Worm (Caenorhabditis elegans) whole organism, early embryonic: ENCODE results near the gene dnj-3.
"Not testable (repeated sequence)": the region's sequence is repeated elsewhere in the genome, so short reads cannot be mapped to it uniquely, and the experiment has no call there.

Experiments used
- B0310.2 ChIP-seq: sonication (generic microtip); optimal IDR thresholded peaks from 2 replicates; lab custom pipeline; 2016; ENCODE audit warnings: mild to moderate bottlenecking, missing genetic modification characterization, missing compliant biosample characterization
- F13C5.2 ChIP-seq: sonication (generic microtip); optimal IDR thresholded peaks from 2 replicates; lab custom pipeline; 2017; ENCODE audit warnings: mild to moderate bottlenecking, missing genetic modification characterization, inconsistent platforms, missing compliant biosample characterization
- aly-1 ChIP-seq: sonication (generic microtip); optimal IDR thresholded peaks from 2 replicates; lab custom pipeline; 2016; ENCODE audit warnings: missing genetic modification characterization, missing compliant biosample characterization
- ama-1 ChIP-seq: fragments of 150-350 bp; optimal IDR thresholded peaks from 2 replicates; lab custom pipeline; 2014
- ceh-13 ChIP-seq: fragments of 200-800 bp; sonication (Bioruptor generic); optimal IDR thresholded peaks from 2 replicates; lab custom pipeline; 2018; ENCODE audit warnings: mild to moderate bottlenecking, missing genetic modification characterization, missing compliant biosample characterization
- ceh-36 ChIP-seq: sonication (generic microtip); optimal IDR thresholded peaks from 2 replicates; lab custom pipeline; 2016; ENCODE audit warnings: missing genetic modification characterization, inconsistent platforms, missing compliant biosample characterization
- ets-7 ChIP-seq: sonication (generic microtip); optimal IDR thresholded peaks from 2 replicates; lab custom pipeline; 2016; ENCODE audit warnings: missing genotype, missing genetic modification characterization, missing compliant biosample characterization
- flt-1 ChIP-seq: fragments of 200-800 bp; sonication (Bioruptor generic); IDR thresholded peaks from 2 replicates; pipeline ENCODE4 v1.3.6; 2022; ENCODE audit warnings: missing genetic modification characterization, missing compliant biosample characterization
- hmbx-1 ChIP-seq: sonication (generic microtip); optimal IDR thresholded peaks from 2 replicates; lab custom pipeline; 2016; ENCODE audit warnings: mild to moderate bottlenecking, missing genetic modification characterization, missing compliant biosample characterization
- hmg-4 ChIP-seq: fragments of 200-800 bp; sonication (Bioruptor generic); optimal IDR thresholded peaks from 2 replicates; lab custom pipeline; 2018; ENCODE audit warnings: mild to moderate bottlenecking, missing genetic modification characterization, missing compliant biosample characterization
- hnd-1 ChIP-seq: sonication (generic microtip); optimal IDR thresholded peaks from 2 replicates; lab custom pipeline; 2016; ENCODE audit warnings: missing genetic modification characterization, missing compliant biosample characterization
- pes-1 ChIP-seq: fragments of 200-800 bp; sonication (Bioruptor generic); IDR thresholded peaks from 2 replicates; pipeline ENCODE4 v1.3.6; 2022; ENCODE audit warnings: missing genetic modification reagents, missing genetic modification characterization, missing compliant biosample characterization
- scrt-1 ChIP-seq: fragments of 200-800 bp; sonication (Bioruptor generic); IDR thresholded peaks from 2 replicates; pipeline ENCODE4 v1.3.6; 2022; ENCODE audit warnings: missing genetic modification characterization, missing compliant biosample characterization
- sea-1 ChIP-seq: fragments of 200-800 bp; sonication (Bioruptor generic); conservative IDR thresholded peaks from 2 replicates; pipeline ENCODE4 v1.3.6; 2022; ENCODE audit warnings: missing genetic modification characterization, missing compliant biosample characterization
- tbx-11 ChIP-seq: fragments of 200-800 bp; sonication (Bioruptor generic); IDR thresholded peaks from 2 replicates; pipeline ENCODE4 v1.3.6; 2022; ENCODE audit warnings: missing genetic modification characterization, missing compliant biosample characterization
- tbx-37 ChIP-seq: fragments of 200-800 bp; sonication (Bioruptor generic); conservative IDR thresholded peaks from 2 replicates; pipeline ENCODE4 v1.3.6; 2022; ENCODE audit warnings: missing genetic modification reagents, missing genetic modification characterization, missing compliant biosample characterization
- tra-4 ChIP-seq: sonication (generic microtip); optimal IDR thresholded peaks from 2 replicates; lab custom pipeline; 2017; ENCODE audit warnings: missing genetic modification characterization, missing compliant biosample characterization

Gene dnj-3

ce11 chrV:15087207-15087706, 18.8 kb downstream of the dnj-3 start, which contains the start of the genes C01G10.15 and C01G10.6:
TSS of gene C01G10.15 (minus strand) at chrV:15087307.
TSS of gene C01G10.6 (plus strand) at chrV:15087656.
- TF ChIP-seq aly-1 (no peak), F13C5.2 (no peak), sea-1 (GFP tag; lab: Robert Waterston, UW) (no peak), ceh-13 (GFP tag; lab: Kevin White, UChicago) (no peak), hmbx-1 (tag; lab: Kevin White, UChicago) (no peak), pes-1 (GFP tag; lab: Robert Waterston, UW) (no peak), hmg-4 (GFP tag; lab: Kevin White, UChicago) (no peak), tbx-11 (GFP tag; lab: Robert Waterston, UW) (no peak), B0310.2 (no peak), flt-1 (GFP tag; lab: Robert Waterston, UW) (no peak), ceh-36 (tag; lab: Kevin White, UChicago) (no peak), scrt-1 (GFP tag; lab: Robert Waterston, UW) (no peak), tra-4 (no peak), ama-1 (lab: Kevin White, UChicago) (no peak), hnd-1 (no peak)

DNA sequence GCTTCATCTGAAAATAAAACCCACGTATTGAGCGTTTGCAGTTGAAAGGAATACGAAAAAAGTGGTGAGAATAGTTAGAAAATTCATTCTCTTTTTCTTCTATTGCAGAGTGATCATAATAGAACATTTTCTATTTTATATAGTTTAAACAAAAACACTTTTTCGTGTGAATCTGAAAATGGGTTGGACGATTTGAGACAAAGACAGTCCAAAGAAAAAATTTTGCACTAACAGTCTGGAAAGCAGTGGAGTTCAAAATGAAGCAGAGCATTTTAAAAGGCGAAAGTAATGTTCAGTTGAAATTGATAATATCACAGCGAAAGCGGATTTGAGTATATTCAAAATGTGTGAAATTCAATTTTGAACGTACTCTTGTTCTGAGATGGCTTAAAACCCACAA, 20.1 kb downstream of the dnj-3 start, which contains the start of gene C01G10.18:
C01G10.18 (minus strand) TSS at position 101 of the 400 bp plus-strand sequence.
- TF ChIP-seq hmg-4 (GFP tag; lab: Kevin White, UChicago) (no peak), sea-1 (GFP tag; lab: Robert Waterston, UW) (no peak), aly-1 (no peak), scrt-1 (GFP tag; lab: Robert Waterston, UW) (no peak), ceh-36 (tag; lab: Kevin White, UChicago) (no peak)

- TF ChIP-seq tra-4: no peak
- TF ChIP-seq tbx-11 (GFP tag; lab: Robert Waterston, UW): no peak
- TF ChIP-seq aly-1: no peak
- TF ChIP-seq flt-1 (GFP tag; lab: Robert Waterston, UW): no peak
- no peak for TF ChIP-seq pes-1 (GFP tag; lab: Robert Waterston, UW)
Observed at ce11 chrV:15089438-15089837, 21.0 kb downstream of the dnj-3 start, which contains the start of the genes C01G10.5 and C01G10.4. TSS of gene C01G10.5 (minus strand) at chrV:15089538. TSS of gene C01G10.4 (plus strand) at chrV:15089740.

DNA sequence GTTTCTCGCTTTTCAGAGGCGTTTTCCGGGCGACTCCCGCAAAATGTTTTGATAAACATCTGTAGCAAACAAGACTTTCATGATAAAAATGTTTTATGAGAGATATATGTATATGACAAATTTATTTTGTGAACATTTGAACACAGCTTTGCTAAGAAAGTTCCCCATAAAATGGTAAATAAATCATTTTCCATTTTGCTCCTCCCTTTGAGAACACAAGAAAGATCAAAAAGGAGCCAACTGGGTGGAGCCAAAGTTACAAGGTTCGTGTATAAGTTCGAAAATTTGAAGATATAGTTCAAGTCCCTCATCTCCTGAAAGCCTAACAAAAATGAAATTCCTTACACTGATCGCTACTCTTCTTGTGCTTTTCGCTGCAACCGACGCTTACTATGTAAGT, 22.0 kb downstream of the dnj-3 start, which contains the start of gene C01G10.17:
C01G10.17 (plus strand) TSS at position 301 of the 400 bp plus-strand sequence.
- TF ChIP-seq B0310.2 (no peak), hmbx-1 (tag; lab: Kevin White, UChicago) (no peak), hnd-1 (no peak), aly-1 (no peak), tbx-37 (GFP tag; lab: Robert Waterston, UW) (no peak), flt-1 (GFP tag; lab: Robert Waterston, UW) (no peak), sea-1 (GFP tag; lab: Robert Waterston, UW) (no peak)

ce11 chrV:15092666-15093065, 24.2 kb downstream of the dnj-3 start, which contains the start of gene txt-12:
TSS of gene txt-12 (plus strand) at chrV:15092966.
- TF ChIP-seq ama-1 (lab: Kevin White, UChicago) (no peak), sea-1 (GFP tag; lab: Robert Waterston, UW) (no peak), aly-1 (no peak), pes-1 (GFP tag; lab: Robert Waterston, UW) (no peak), ceh-13 (GFP tag; lab: Kevin White, UChicago) (no peak), tbx-37 (GFP tag; lab: Robert Waterston, UW) (no peak), hmbx-1 (tag; lab: Kevin White, UChicago) (no peak)

- TF ChIP-seq scrt-1 (GFP tag; lab: Robert Waterston, UW) (no peak), hmbx-1 (tag; lab: Kevin White, UChicago) (no peak)
Observed at ce11 chrV:15094749-15095148, 26.3 kb downstream of the dnj-3 start, which contains the start of gene srx-78. TSS of gene srx-78 (plus strand) at chrV:15095049.

DNA sequence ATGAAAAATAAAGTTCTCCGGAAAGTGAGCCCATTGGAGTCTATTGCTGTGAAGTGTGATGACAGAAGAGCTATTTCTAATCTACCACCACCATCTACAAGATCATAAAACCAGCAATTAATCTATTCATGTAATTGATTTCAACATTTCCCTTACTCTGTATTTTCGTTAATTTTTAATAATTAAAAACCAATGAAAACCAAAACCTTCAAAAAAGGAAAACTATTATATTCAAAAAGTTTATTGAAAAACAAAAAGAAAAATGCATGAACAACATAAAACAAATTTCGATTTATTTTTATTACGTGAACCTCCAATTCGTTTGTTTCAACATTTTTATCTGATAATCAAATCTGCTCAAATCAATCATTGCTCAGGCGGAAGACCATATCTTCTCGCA, 31.0 kb downstream of the dnj-3 start, which contains the start of gene C01G10.1:
C01G10.1 (plus strand) TSS at position 301 of the 400 bp plus-strand sequence.
- TF ChIP-seq F13C5.2 (no peak), hmg-4 (GFP tag; lab: Kevin White, UChicago) (no peak), tra-4 (no peak), tbx-37 (GFP tag; lab: Robert Waterston, UW) (no peak), hmbx-1 (tag; lab: Kevin White, UChicago) (no peak), ets-7 (tag; lab: Kevin White, UChicago) (no peak), scrt-1 (GFP tag; lab: Robert Waterston, UW) (no peak), flt-1 (GFP tag; lab: Robert Waterston, UW) (no peak), B0310.2 (no peak), ceh-13 (GFP tag; lab: Kevin White, UChicago) (no peak)

DNA sequence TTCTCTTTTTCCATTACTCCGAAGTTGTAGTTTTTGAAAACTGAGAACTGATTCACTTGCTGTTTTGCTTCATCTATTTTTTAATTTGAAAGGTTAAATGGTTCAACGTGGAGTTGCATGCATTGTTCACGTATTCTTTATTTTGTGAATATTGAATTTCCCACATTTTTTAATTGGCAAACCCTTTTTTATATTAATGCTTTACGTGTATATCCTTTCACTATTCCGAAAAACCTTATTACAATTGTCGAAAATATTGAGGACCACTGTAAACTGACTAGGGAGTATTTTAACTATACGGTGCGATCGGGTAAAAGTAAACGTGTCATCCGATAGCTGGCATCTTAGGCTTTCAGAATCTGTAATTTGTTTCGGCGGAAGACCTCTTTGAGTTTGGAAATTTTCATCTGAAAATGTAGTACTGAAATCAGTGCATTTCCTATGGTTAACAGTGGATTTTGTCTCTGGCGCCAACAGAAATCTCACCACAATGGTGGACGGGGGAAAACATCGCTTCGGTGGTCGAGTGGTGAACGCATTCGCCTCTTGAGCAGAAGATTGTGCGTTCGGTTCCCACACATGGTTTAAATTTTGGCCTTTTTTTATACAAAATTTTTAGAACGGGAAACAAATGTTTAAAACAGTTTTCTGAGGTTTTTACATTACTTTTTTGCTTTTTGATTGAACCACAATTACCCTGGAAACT, 37.6 kb downstream of the dnj-3 start, which contains the start of gene C01G10.14:
C01G10.14 (minus strand) TSS at position 51 of the 706 bp plus-strand sequence.
- not testable (repeated sequence) for TF ChIP-seq aly-1; ama-1 (lab: Kevin White, UChicago); tbx-11 (GFP tag; lab: Robert Waterston, UW)
